Fruit fly (Drosophila melanogaster) S2 (cell line): ENCODE measurements around the gene CG3961.

ENCODE experiments used
- CG8478 ChIP-seq: fragments of >200 bp; optimal IDR thresholded peaks from 2 replicates; lab custom pipeline; 2018
- CTCF ChIP-seq, 2 experiments: fragments of >200 bp; optimal IDR thresholded peaks; 2 replicates each; lab custom pipeline; 2018

dm6 chr3L:18852223-18852622, 38.1 kb downstream of the CG3961 start:
- TF ChIP-seq CG8478 (lab: Kevin White, UChicago) (no peak), CTCF (optimal IDR thresholded peaks at IDR 0.05; lab: Kevin White, UChicago) (no peak)
